Fruit fly (Drosophila melanogaster) whole organism, embryonic: ENCODE data around the gene CG7766.

ENCODE experiments used
- C15 ChIP-seq: fragments of 200-800 bp; sonication (Bioruptor generic); IDR thresholded peaks from 3 replicates; pipeline ENCODE4 v1.3.6; 2022; ENCODE audit warnings: missing biosample characterization, missing genetic modification characterization
- CG11456 ChIP-seq: fragments of 200-800 bp; sonication (Bioruptor generic); IDR thresholded peaks from 3 replicates; pipeline ENCODE4 v1.3.6; 2022; ENCODE audit warnings: missing biosample characterization, missing genetic modification characterization
- CG12071 ChIP-seq: fragments of 200-800 bp; sonication (Bioruptor generic); optimal IDR thresholded peaks from 3 replicates; lab custom pipeline; 2018; ENCODE audit warnings: missing biosample characterization, mild to moderate bottlenecking, missing genetic modification characterization
- CG12659 ChIP-seq: fragments of 200-800 bp; sonication (Bioruptor generic); optimal IDR thresholded peaks from 3 replicates; lab custom pipeline; 2017; ENCODE audit warnings: mild to moderate bottlenecking, missing biosample characterization, missing genetic modification reagents, missing genetic modification characterization
- CG13287 ChIP-seq: fragments of 200-800 bp; sonication (Bioruptor generic); IDR thresholded peaks from 2 replicates; pipeline ENCODE4 v1.3.6; 2022; ENCODE audit warnings: missing biosample characterization, missing genetic modification characterization; ENCODE audit not compliant: partially characterized antibody
- CG14710 ChIP-seq: fragments of 200-800 bp; sonication (Bioruptor generic); optimal IDR thresholded peaks from 3 replicates; lab custom pipeline; 2019; ENCODE audit warnings: missing biosample characterization, mild to moderate bottlenecking, missing genetic modification characterization, moderate library complexity
- CG16863 ChIP-seq: fragments of 200-800 bp; sonication (Bioruptor generic); optimal IDR thresholded peaks from 3 replicates; lab custom pipeline; 2016; ENCODE audit warnings: missing biosample characterization, missing genetic modification characterization
- CG17361 ChIP-seq: fragments of 200-800 bp; sonication (Bioruptor generic); IDR thresholded peaks from 3 replicates; pipeline ENCODE4 v1.3.6; 2022; ENCODE audit warnings: missing biosample characterization, missing genetic modification characterization
- CG2875 ChIP-seq: fragments of 200-800 bp; sonication (Bioruptor generic); optimal IDR thresholded peaks from 2 replicates; lab custom pipeline; 2017; ENCODE audit warnings: missing biosample characterization, mild to moderate bottlenecking, missing genetic modification characterization, missing genetic modification reagents
- CG31365 ChIP-seq: fragments of 200-800 bp; sonication (Bioruptor generic); optimal IDR thresholded peaks from 2 replicates; lab custom pipeline; 2018; ENCODE audit warnings: missing biosample characterization, mild to moderate bottlenecking, missing genetic modification characterization
- CG6254 ChIP-seq: fragments of 200-800 bp; sonication (Bioruptor generic); optimal IDR thresholded peaks from 3 replicates; lab custom pipeline; 2017; ENCODE audit warnings: mild to moderate bottlenecking, missing biosample characterization, missing genetic modification reagents, missing genetic modification characterization
- CG7372 ChIP-seq: fragments of 200-800 bp; sonication (Bioruptor generic); IDR thresholded peaks from 2 replicates; pipeline ENCODE4 v1.3.6; 2022; ENCODE audit warnings: missing biosample characterization, missing genetic modification characterization
- CG7745 ChIP-seq: fragments of 200-800 bp; sonication (Bioruptor generic); optimal IDR thresholded peaks from 2 replicates; lab custom pipeline; 2018; ENCODE audit warnings: missing biosample characterization, mild to moderate bottlenecking, missing genetic modification characterization, moderate library complexity
- CG7963 ChIP-seq: fragments of 200-800 bp; sonication (Bioruptor generic); IDR thresholded peaks from 3 replicates; pipeline ENCODE4 v1.3.6; 2022; ENCODE audit warnings: missing biosample characterization, missing genetic modification characterization; ENCODE audit not compliant: partially characterized antibody
- CG8089 ChIP-seq: fragments of 200-800 bp; sonication (Bioruptor generic); optimal IDR thresholded peaks from 3 replicates; lab custom pipeline; 2016; ENCODE audit warnings: missing biosample characterization, missing genetic modification characterization
- CG9817 ChIP-seq: fragments of 200-800 bp; sonication (Bioruptor generic); optimal IDR thresholded peaks from 2 replicates; lab custom pipeline; 2018; ENCODE audit warnings: missing biosample characterization, mild to moderate bottlenecking, missing genetic modification characterization, moderate library complexity
- Dip3 ChIP-seq: fragments of 200-800 bp; sonication (Bioruptor generic); optimal IDR thresholded peaks from 3 replicates; lab custom pipeline; 2016; ENCODE audit warnings: missing biosample characterization, missing genetic modification characterization
- Drgx ChIP-seq: fragments of 200-800 bp; sonication (Bioruptor generic); IDR thresholded peaks from 2 replicates; pipeline ENCODE4 v1.3.6; 2022; ENCODE audit warnings: missing biosample characterization, missing genetic modification characterization
- HLH3B ChIP-seq: fragments of 200-800 bp; sonication (Bioruptor generic); IDR thresholded peaks from 2 replicates; pipeline ENCODE4 v1.3.6; 2022; ENCODE audit warnings: missing biosample characterization, missing genetic modification characterization
- Hr78 ChIP-seq, 2 experiments: fragments of 200-800 bp in 1 of 2; fragments of >200 bp in 1 of 2; sonication (Bioruptor generic) in 1 of 2; optimal IDR thresholded peaks; 2 replicates each; lab custom pipeline; 2017 to 2019; ENCODE audit warnings: missing biosample characterization in 2 of 2, missing genetic modification characterization in 2 of 2, mild to moderate bottlenecking in 1 of 2, moderate library complexity in 1 of 2
- Jarid2 ChIP-seq: fragments of 200-800 bp; sonication (Bioruptor generic); optimal IDR thresholded peaks from 3 replicates; lab custom pipeline; 2017; ENCODE audit warnings: mild to moderate bottlenecking, missing biosample characterization, missing genetic modification reagents, missing genetic modification characterization
- Lhr ChIP-seq: fragments of 200-800 bp; sonication (Bioruptor generic); optimal IDR thresholded peaks from 3 replicates; lab custom pipeline; 2017; ENCODE audit warnings: mild to moderate bottlenecking, missing biosample characterization, missing genetic modification reagents, missing genetic modification characterization
- Max ChIP-seq: fragments of 200-800 bp; sonication (Bioruptor generic); optimal IDR thresholded peaks from 2 replicates; lab custom pipeline; 2016; ENCODE audit warnings: missing biosample characterization, mild to moderate bottlenecking, missing genetic modification characterization
- NC2α ChIP-seq: fragments of 200-800 bp; sonication (Bioruptor generic); optimal IDR thresholded peaks from 2 replicates; lab custom pipeline; 2016; ENCODE audit warnings: missing biosample characterization, missing genetic modification characterization
- Nf-YC ChIP-seq: fragments of 200-800 bp; optimal IDR thresholded peaks from 3 replicates; lab custom pipeline; 2019; ENCODE audit warnings: missing biosample characterization, mild to moderate bottlenecking, missing genetic modification characterization, moderate library complexity
- Sin3A ChIP-seq: fragments of >200 bp; optimal IDR thresholded peaks from 2 replicates; lab custom pipeline; 2018
- TFAM ChIP-seq: fragments of 200-800 bp; sonication (Bioruptor generic); optimal IDR thresholded peaks from 2 replicates; lab custom pipeline; 2017; ENCODE audit warnings: missing biosample characterization, missing genetic modification characterization, inconsistent platforms
- Taf1 ChIP-seq: fragments of 200-800 bp; sonication (Bioruptor generic); IDR thresholded peaks from 2 replicates; pipeline ENCODE4 v1.3.6; 2022; ENCODE audit warnings: missing biosample characterization, missing genetic modification characterization
- Usf ChIP-seq: fragments of 200-800 bp; sonication (Bioruptor generic); optimal IDR thresholded peaks from 2 replicates; lab custom pipeline; 2017; ENCODE audit warnings: missing genotype, missing biosample characterization, missing genetic modification characterization
- ac ChIP-seq: fragments of 200-800 bp; sonication (Bioruptor generic); optimal IDR thresholded peaks from 3 replicates; lab custom pipeline; 2017; ENCODE audit warnings: missing biosample characterization, mild to moderate bottlenecking, missing genetic modification characterization
- bigmax ChIP-seq: fragments of 200-800 bp; sonication (Bioruptor generic); optimal IDR thresholded peaks from 2 replicates; lab custom pipeline; 2018; ENCODE audit warnings: missing biosample characterization, mild to moderate bottlenecking, missing genetic modification characterization
- caup ChIP-seq: fragments of 200-800 bp; sonication (Bioruptor generic); optimal IDR thresholded peaks from 3 replicates; lab custom pipeline; 2017; ENCODE audit warnings: missing biosample characterization, mild to moderate bottlenecking, missing genetic modification characterization, moderate library complexity; ENCODE audit not compliant: severe bottlenecking
- cg ChIP-seq: fragments of 200-800 bp; sonication (Bioruptor generic); optimal IDR thresholded peaks from 3 replicates; lab custom pipeline; 2019; ENCODE audit warnings: missing biosample characterization, mild to moderate bottlenecking, missing genetic modification characterization, moderate library complexity
- da ChIP-seq: fragments of 200-800 bp; sonication (Bioruptor generic); optimal IDR thresholded peaks from 2 replicates; lab custom pipeline; 2016; ENCODE audit warnings: missing biosample characterization, missing genetic modification characterization
- dimm ChIP-seq: fragments of 200-800 bp; sonication (Bioruptor generic); IDR thresholded peaks from 2 replicates; pipeline ENCODE4 v1.3.6; 2022; ENCODE audit warnings: missing biosample characterization, missing genetic modification characterization
- fd96Cb ChIP-seq: fragments of 200-800 bp; sonication (Bioruptor generic); optimal IDR thresholded peaks from 2 replicates; lab custom pipeline; 2018; ENCODE audit warnings: missing biosample characterization, mild to moderate bottlenecking, missing genetic modification characterization, moderate library complexity
- inv ChIP-seq: fragments of 200-800 bp; sonication (Bioruptor generic); IDR thresholded peaks from 2 replicates; pipeline ENCODE4 v1.3.6; 2022; ENCODE audit warnings: missing biosample characterization, missing genetic modification characterization; ENCODE audit not compliant: partially characterized antibody
- jing ChIP-seq: fragments of 200-800 bp; sonication (Bioruptor generic); optimal IDR thresholded peaks from 2 replicates; lab custom pipeline; 2018; ENCODE audit warnings: missing biosample characterization, mild to moderate bottlenecking, missing genetic modification characterization
- lmd ChIP-seq: fragments of 200-800 bp; sonication (Bioruptor generic); IDR thresholded peaks from 2 replicates; pipeline ENCODE4 v1.3.6; 2022; ENCODE audit warnings: missing biosample characterization, missing genetic modification characterization
- lola ChIP-seq, 3 experiments: fragments of >200 bp in 2 of 3; fragments of 200-800 bp in 1 of 3; sonication (Bioruptor generic) in 1 of 3; optimal IDR thresholded peaks; 2 replicates each; lab custom pipeline; 2017 to 2019; ENCODE audit warnings: missing biosample characterization in 3 of 3, missing genetic modification characterization in 3 of 3, mild to moderate bottlenecking in 1 of 3, moderate library complexity in 1 of 3
- nerfin-2 ChIP-seq: fragments of 200-800 bp; sonication (Bioruptor generic); IDR thresholded peaks from 2 replicates; pipeline ENCODE4 v1.3.6; 2022; ENCODE audit warnings: missing biosample characterization, missing genetic modification characterization; ENCODE audit not compliant: partially characterized antibody
- repo ChIP-seq: fragments of 200-800 bp; sonication (Bioruptor generic); optimal IDR thresholded peaks from 2 replicates; lab custom pipeline; 2016; ENCODE audit warnings: missing biosample characterization, missing genetic modification characterization
- sens ChIP-seq: fragments of 200-800 bp; sonication (Bioruptor generic); peaks from one replicate; lab custom pipeline; 2016; ENCODE audit warnings: missing biosample characterization, missing genetic modification characterization
- slou ChIP-seq: fragments of 200-800 bp; sonication (Bioruptor generic); optimal IDR thresholded peaks from 3 replicates; lab custom pipeline; 2016; ENCODE audit warnings: missing biosample characterization, missing genetic modification characterization
- stwl ChIP-seq: fragments of 200-800 bp; sonication (Bioruptor generic); optimal IDR thresholded peaks from 3 replicates; lab custom pipeline; 2018; ENCODE audit warnings: missing biosample characterization, mild to moderate bottlenecking, missing genetic modification characterization, moderate library complexity
- trh ChIP-seq: fragments of 200-800 bp; sonication (Bioruptor generic); optimal IDR thresholded peaks from 2 replicates; lab custom pipeline; 2016; ENCODE audit warnings: missing biosample characterization, missing genetic modification characterization
- tup ChIP-seq: fragments of 200-800 bp; sonication (Bioruptor generic); optimal IDR thresholded peaks from 2 replicates; lab custom pipeline; 2016; ENCODE audit warnings: missing biosample characterization, mild to moderate bottlenecking, missing genetic modification characterization, moderate library complexity
- zen ChIP-seq: fragments of 200-800 bp; sonication (Bioruptor generic); optimal IDR thresholded peaks from 3 replicates; lab custom pipeline; 2018; ENCODE audit warnings: missing biosample characterization, mild to moderate bottlenecking, missing genetic modification characterization, moderate library complexity

Gene CG7766

DNA sequence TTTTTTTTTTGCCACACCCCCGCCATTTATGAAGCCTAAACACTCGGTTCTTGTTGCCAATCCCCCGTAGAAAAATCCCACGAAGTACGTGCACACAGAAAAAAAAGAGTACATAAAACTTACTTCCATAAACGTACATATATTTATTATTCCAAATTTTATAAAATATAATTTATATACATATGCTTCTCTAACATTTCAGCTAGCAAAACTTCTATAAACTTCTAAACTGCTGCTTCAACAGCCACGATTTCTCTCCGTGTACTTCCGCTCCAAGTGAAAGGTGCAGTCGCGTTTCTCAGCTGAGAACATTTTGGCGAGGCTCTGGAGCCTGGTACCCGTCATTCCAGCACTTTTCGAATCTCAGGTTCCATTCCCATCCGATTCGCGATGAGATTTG lies 40.9 kb downstream of the CG7766 start (continued):
- TF ChIP-seq CG12071 (GFP tag; lab: Kevin White, UChicago), result no peak
- TF ChIP-seq CG8089, result no peak
- TF ChIP-seq lmd (GFP tag; lab: Robert Waterston, UW), result peak; percentile 53
- no peak for TF ChIP-seq zen
- TF ChIP-seq HLH3B, result peak; percentile 27; the same call in 1 of the 2 replicates

DNA sequence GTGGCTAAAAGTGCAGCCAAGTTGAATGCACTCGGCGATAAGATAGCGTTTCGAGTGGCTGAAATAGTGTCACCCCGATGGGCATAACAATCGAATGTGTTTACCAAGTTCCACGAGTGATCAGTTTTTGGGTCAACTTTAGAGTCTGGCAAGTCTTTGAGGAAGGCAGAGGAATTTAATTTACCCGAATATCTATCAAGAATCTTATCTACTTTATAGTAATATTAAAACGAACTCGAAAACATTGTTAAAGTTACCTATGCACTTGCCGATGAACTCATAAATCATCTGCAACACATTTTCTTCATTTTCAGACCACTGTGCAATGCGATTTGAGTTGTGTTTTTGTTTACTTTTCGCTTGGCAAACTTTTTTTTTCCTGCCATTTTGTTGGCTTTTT lies 42.2 kb downstream of the CG7766 start:
- TF ChIP-seq cg (GFP tag; lab: Kevin White, UChicago), result no peak
- TF ChIP-seq trh (GFP tag; lab: Kevin White, UChicago), result no peak
- no peak for TF ChIP-seq CG17361 (GFP tag; lab: Robert Waterston, UW)
- no peak for TF ChIP-seq inv (GFP tag; lab: Robert Waterston, UW)
- no peak for TF ChIP-seq CG9817 (tag; lab: Kevin White, UChicago)
- TF ChIP-seq nerfin-2 (GFP tag; lab: Robert Waterston, UW), result no peak
- TF ChIP-seq Drgx, result peak; percentile 36; the same call in 1 of the 2 replicates
- TF ChIP-seq C15 (GFP tag; lab: Robert Waterston, UW), result no peak
- no peak for TF ChIP-seq da (GFP tag; lab: Kevin White, UChicago)
- peak; percentile 72 for TF ChIP-seq CG7745 (tag; lab: Kevin White, UChicago)
- no peak for TF ChIP-seq CG14710 (tag; lab: Kevin White, UChicago)
- TF ChIP-seq CG7372, result no peak
- no peak for TF ChIP-seq Max (GFP tag; lab: Kevin White, UChicago)
- no peak for TF ChIP-seq Usf
- TF ChIP-seq sens (GFP tag; lab: Kevin White, UChicago), result peak; percentile 5
- no peak for TF ChIP-seq fd96Cb (tag; lab: Kevin White, UChicago)
- TF ChIP-seq Hr78 (GFP tag; optimal IDR thresholded peaks at IDR 0.05; lab: Kevin White, UChicago), result peak in 1 of 2 experiments; percentile 36
- no peak for TF ChIP-seq dimm (GFP tag; lab: Robert Waterston, UW)
- TF ChIP-seq, all 482 proteins: peak for 4

DNA sequence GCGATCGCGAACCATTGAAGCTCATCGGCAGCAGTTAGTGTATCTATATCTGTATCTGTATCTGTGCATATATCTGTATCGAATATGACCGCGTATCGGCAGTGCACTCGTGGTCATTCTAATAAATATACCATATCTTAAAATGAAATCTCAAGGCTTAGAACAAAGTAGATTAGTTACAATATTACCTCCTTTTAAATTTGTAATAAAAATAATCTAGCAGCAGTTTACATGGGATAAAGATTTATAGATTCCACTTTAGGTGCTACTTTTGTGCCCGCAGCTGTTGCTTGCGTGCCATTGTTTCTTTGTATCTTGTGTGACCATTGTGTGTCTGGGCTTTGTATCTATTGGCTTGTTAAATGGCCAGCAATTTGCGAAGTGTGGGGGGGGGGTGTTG lies 43.5 kb downstream of the CG7766 start:
- peak; percentile 59 for TF ChIP-seq CG2875 (GFP tag; lab: Kevin White, UChicago)
- peak; percentile 57 for TF ChIP-seq caup (GFP tag; lab: Kevin White, UChicago)
- TF ChIP-seq TFAM (GFP tag; lab: Kevin White, UChicago), result no peak
- TF ChIP-seq CG12659 (GFP tag; lab: Kevin White, UChicago), result peak; percentile 70
- TF ChIP-seq CG7963 (GFP tag; lab: Robert Waterston, UW), result no peak
- TF ChIP-seq CG12071 (GFP tag; lab: Kevin White, UChicago), result peak; percentile 75
- TF ChIP-seq Taf1 (GFP tag; lab: Robert Waterston, UW), result no peak
- no peak for TF ChIP-seq bigmax (GFP tag; lab: Kevin White, UChicago)
- TF ChIP-seq sens (GFP tag; lab: Kevin White, UChicago), result peak; percentile 94
- no peak for TF ChIP-seq Sin3A (lab: Kevin White, UChicago)
- no peak for TF ChIP-seq ac
- TF ChIP-seq jing (GFP tag; lab: Kevin White, UChicago), result peak; percentile 40
- TF ChIP-seq lola (GFP tag; optimal IDR thresholded peaks at IDR 0.05; lab: Kevin White, UChicago), result peak in 1 of 3 experiments; percentile 47
- TF ChIP-seq stwl, result no peak
- peak; percentile 22 for TF ChIP-seq Lhr (GFP tag; lab: Kevin White, UChicago)
- TF ChIP-seq Dip3 (GFP tag; lab: Kevin White, UChicago), result peak; percentile 37
- TF ChIP-seq CG31365 (tag; lab: Kevin White, UChicago), result peak; percentile 28
- TF ChIP-seq CG13287 (GFP tag; lab: Robert Waterston, UW), result no peak
- TF ChIP-seq Jarid2 (GFP tag; lab: Kevin White, UChicago), result peak; percentile 19
- peak; percentile 10 for TF ChIP-seq NC2α (GFP tag; lab: Kevin White, UChicago)
- TF ChIP-seq tup (GFP tag; lab: Kevin White, UChicago), result no peak
- peak; percentile 53 for TF ChIP-seq CG6254 (GFP tag; lab: Kevin White, UChicago)
- no peak for TF ChIP-seq CG11456 (GFP tag; lab: Robert Waterston, UW)
- TF ChIP-seq CG16863 (GFP tag; lab: Kevin White, UChicago), result peak; percentile 44
- no peak for TF ChIP-seq slou (GFP tag; lab: Kevin White, UChicago)
- TF ChIP-seq Nf-YC (tag; lab: Kevin White, UChicago), result peak; percentile 32
- peak; percentile 24 for TF ChIP-seq repo (GFP tag; lab: Kevin White, UChicago)
